Fruit fly (Drosophila melanogaster) whole organism, pupa: ENCODE measurements around the gene ymp.

Experiments
- CG13204 ChIP-seq: fragments of 200-800 bp; sonication (Bioruptor generic); optimal IDR thresholded peaks from 2 replicates; lab custom pipeline; 2018; ENCODE audit warnings: missing biosample characterization, mild to moderate bottlenecking, missing genetic modification characterization, moderate library complexity
- CG14655 ChIP-seq: fragments of 200-800 bp; sonication (Bioruptor generic); optimal IDR thresholded peaks from 3 replicates; lab custom pipeline; 2017; ENCODE audit warnings: mild to moderate bottlenecking, missing biosample characterization, missing genetic modification reagents, missing genetic modification characterization
- CG17806 ChIP-seq: fragments of 200-800 bp; sonication (Bioruptor generic); optimal IDR thresholded peaks from 2 replicates; lab custom pipeline; 2018; ENCODE audit warnings: missing biosample characterization, mild to moderate bottlenecking, missing genetic modification characterization, moderate library complexity
- CG32121 ChIP-seq: fragments of 200-800 bp; sonication (Bioruptor generic); IDR thresholded peaks from 2 replicates; pipeline ENCODE4 v1.3.6; 2022; ENCODE audit warnings: missing biosample characterization, missing genetic modification characterization
- CG8159 ChIP-seq: fragments of 200-800 bp; sonication (Bioruptor generic); optimal IDR thresholded peaks from 3 replicates; lab custom pipeline; 2018; ENCODE audit warnings: missing biosample characterization, mild to moderate bottlenecking, missing genetic modification characterization, moderate library complexity
- Pif1A ChIP-seq: fragments of 200-800 bp; sonication (Bioruptor generic); optimal IDR thresholded peaks from 3 replicates; lab custom pipeline; 2016; ENCODE audit warnings: missing biosample characterization, missing genetic modification characterization
- Snoo ChIP-seq: fragments of 200-800 bp; sonication (Bioruptor generic); optimal IDR thresholded peaks from 3 replicates; lab custom pipeline; 2017; ENCODE audit warnings: missing biosample characterization, mild to moderate bottlenecking, missing genetic modification characterization, inconsistent platforms
- rn ChIP-seq: fragments of 200-800 bp; sonication (Bioruptor generic); IDR thresholded peaks from 2 replicates; pipeline ENCODE4 v1.3.6; 2022; ENCODE audit warnings: missing biosample characterization, missing genetic modification characterization

dm6 chr3R:25652066-25652720, 43.3 kb upstream of the ymp start:
- TF ChIP-seq CG17806 (no peak), Pif1A (no peak), CG32121 (GFP tag; lab: Robert Waterston, UW) (no peak), CG14655 (GFP tag; lab: Kevin White, UChicago) (no peak), CG13204 (GFP tag; lab: Kevin White, UChicago) (no peak), rn (GFP tag; lab: Robert Waterston, UW) (no peak), CG8159 (tag; lab: Kevin White, UChicago) (no peak), Snoo (tag; lab: Kevin White, UChicago) (no peak)
